Fruit fly (Drosophila melanogaster) whole organism, embryonic: Measurements from ENCODE around the gene CG10324.

ENCODE experiments used
- Ada2b ChIP-seq: fragments of 200-800 bp; sonication (Bioruptor generic); IDR thresholded peaks from 2 replicates; pipeline ENCODE4 v1.3.6; 2022; ENCODE audit warnings: missing biosample characterization, missing genetic modification characterization
- Adf1 ChIP-seq: fragments of 200-800 bp; sonication (Bioruptor generic); IDR thresholded peaks from 2 replicates; pipeline ENCODE4 v1.3.6; 2022; ENCODE audit warnings: missing biosample characterization, missing genetic modification characterization
- BtbVII ChIP-seq: fragments of 200-800 bp; sonication (Bioruptor generic); optimal IDR thresholded peaks from 3 replicates; lab custom pipeline; 2017; ENCODE audit warnings: missing biosample characterization, mild to moderate bottlenecking, missing genetic modification characterization
- CG11456 ChIP-seq: fragments of 200-800 bp; sonication (Bioruptor generic); IDR thresholded peaks from 3 replicates; pipeline ENCODE4 v1.3.6; 2022; ENCODE audit warnings: missing biosample characterization, missing genetic modification characterization
- CG13775 ChIP-seq: fragments of 200-800 bp; sonication (Bioruptor generic); optimal IDR thresholded peaks from 3 replicates; lab custom pipeline; 2017; ENCODE audit warnings: missing biosample characterization, mild to moderate bottlenecking, missing genetic modification characterization
- CG14710 ChIP-seq: fragments of 200-800 bp; sonication (Bioruptor generic); optimal IDR thresholded peaks from 3 replicates; lab custom pipeline; 2019; ENCODE audit warnings: missing biosample characterization, mild to moderate bottlenecking, missing genetic modification characterization, moderate library complexity
- CG15514 ChIP-seq: fragments of 200-800 bp; sonication (Bioruptor generic); optimal IDR thresholded peaks from 3 replicates; lab custom pipeline; 2017; ENCODE audit warnings: missing biosample characterization, missing genetic modification characterization, mild to moderate bottlenecking, moderate library complexity, missing genetic modification reagents
- CG1647 ChIP-seq: fragments of 200-800 bp; sonication (Bioruptor generic); optimal IDR thresholded peaks from 3 replicates; lab custom pipeline; 2016; ENCODE audit warnings: missing biosample characterization, missing genetic modification characterization
- CG16863 ChIP-seq: fragments of 200-800 bp; sonication (Bioruptor generic); optimal IDR thresholded peaks from 3 replicates; lab custom pipeline; 2016; ENCODE audit warnings: missing biosample characterization, missing genetic modification characterization
- CG17359 ChIP-seq: fragments of 200-800 bp; sonication (Bioruptor generic); optimal IDR thresholded peaks from 3 replicates; lab custom pipeline; 2018; ENCODE audit warnings: missing biosample characterization, mild to moderate bottlenecking, missing genetic modification characterization, moderate library complexity
- CG1792 ChIP-seq: fragments of 200-800 bp; sonication (Bioruptor generic); optimal IDR thresholded peaks from 2 replicates; lab custom pipeline; 2016; ENCODE audit warnings: missing biosample characterization, missing genetic modification characterization
- CG18476 ChIP-seq: fragments of 200-800 bp; sonication (Bioruptor generic); optimal IDR thresholded peaks from 2 replicates; lab custom pipeline; 2016; ENCODE audit warnings: missing biosample characterization, mild to moderate bottlenecking, missing genetic modification characterization
- CG2120 ChIP-seq: fragments of 200-800 bp; sonication (Bioruptor generic); optimal IDR thresholded peaks from 3 replicates; lab custom pipeline; 2016; ENCODE audit warnings: missing biosample characterization, missing genetic modification characterization
- CG30403 ChIP-seq: fragments of 200-800 bp; sonication (Bioruptor generic); optimal IDR thresholded peaks from 3 replicates; lab custom pipeline; 2016; ENCODE audit warnings: missing biosample characterization, missing genetic modification characterization
- CG3065 ChIP-seq: fragments of 200-800 bp; sonication (Bioruptor generic); optimal IDR thresholded peaks from 2 replicates; lab custom pipeline; 2016; ENCODE audit warnings: missing biosample characterization, missing genetic modification characterization
- CG31224 ChIP-seq: fragments of 200-800 bp; sonication (Bioruptor generic); IDR thresholded peaks from 2 replicates; pipeline ENCODE4 v1.3.6; 2022; ENCODE audit warnings: missing biosample characterization, missing genetic modification characterization
- CG34224 ChIP-seq: fragments of 200-800 bp; sonication (Bioruptor generic); IDR thresholded peaks from 3 replicates; pipeline ENCODE4 v1.3.6; 2022; ENCODE audit warnings: missing biosample characterization, missing genetic modification characterization; ENCODE audit not compliant: partially characterized antibody
- CG34422 ChIP-seq: fragments of 200-800 bp; sonication (Bioruptor generic); IDR thresholded peaks from 3 replicates; pipeline ENCODE4 v1.3.6; 2022; ENCODE audit warnings: missing biosample characterization, missing genetic modification characterization
- CG3847 ChIP-seq: fragments of 200-800 bp; sonication (Bioruptor generic); IDR thresholded peaks from 2 replicates; pipeline ENCODE4 v1.3.6; 2022; ENCODE audit warnings: missing biosample characterization, missing genetic modification characterization
- CG4730 ChIP-seq: fragments of 200-800 bp; sonication (Bioruptor generic); IDR thresholded peaks from 2 replicates; pipeline ENCODE4 v1.3.6; 2022; ENCODE audit warnings: missing biosample characterization, missing genetic modification characterization
- CG6254 ChIP-seq: fragments of 200-800 bp; sonication (Bioruptor generic); optimal IDR thresholded peaks from 3 replicates; lab custom pipeline; 2017; ENCODE audit warnings: mild to moderate bottlenecking, missing biosample characterization, missing genetic modification reagents, missing genetic modification characterization
- CG7556 ChIP-seq: fragments of 200-800 bp; sonication (Bioruptor generic); optimal IDR thresholded peaks from 2 replicates; lab custom pipeline; 2017; ENCODE audit warnings: missing biosample characterization, mild to moderate bottlenecking, missing genetic modification characterization
- CG8924 ChIP-seq: fragments of 200-800 bp; optimal IDR thresholded peaks from 3 replicates; lab custom pipeline; 2019; ENCODE audit warnings: missing biosample characterization, mild to moderate bottlenecking, missing genetic modification characterization, moderate library complexity
- CG9817 ChIP-seq: fragments of 200-800 bp; sonication (Bioruptor generic); optimal IDR thresholded peaks from 2 replicates; lab custom pipeline; 2018; ENCODE audit warnings: missing biosample characterization, mild to moderate bottlenecking, missing genetic modification characterization, moderate library complexity
- D ChIP-seq, 2 experiments: fragments of 200-800 bp in 1 of 2; fragments of >200 bp in 1 of 2; sonication (Bioruptor generic) in 1 of 2; optimal IDR thresholded peaks; 2 replicates in 1 of 2; 3 replicates in 1 of 2; lab custom pipeline; 2017; ENCODE audit warnings: mild to moderate bottlenecking in 1 of 2, missing biosample characterization in 1 of 2, missing genetic modification characterization in 1 of 2, missing genetic modification reagents in 1 of 2
- Dbx ChIP-seq: fragments of 200-800 bp; sonication (Bioruptor generic); IDR thresholded peaks from 3 replicates; pipeline ENCODE4 v1.3.6; 2022; ENCODE audit warnings: missing biosample characterization, missing genetic modification characterization
- GATAe ChIP-seq: fragments of 200-800 bp; sonication (Bioruptor generic); conservative IDR thresholded peaks from 2 replicates; pipeline ENCODE4 v1.3.6; 2022; ENCODE audit warnings: missing biosample characterization, missing genetic modification characterization
- H2.0 ChIP-seq: fragments of 200-800 bp; sonication (Bioruptor generic); IDR thresholded peaks from 2 replicates; pipeline ENCODE4 v1.3.6; 2022; ENCODE audit warnings: missing biosample characterization, missing genetic modification characterization
- Hr78 ChIP-seq, 2 experiments: fragments of 200-800 bp in 1 of 2; fragments of >200 bp in 1 of 2; sonication (Bioruptor generic) in 1 of 2; optimal IDR thresholded peaks; 2 replicates each; lab custom pipeline; 2017 to 2019; ENCODE audit warnings: missing biosample characterization in 2 of 2, missing genetic modification characterization in 2 of 2, mild to moderate bottlenecking in 1 of 2, moderate library complexity in 1 of 2
- MTF-1 ChIP-seq: fragments of 200-800 bp; sonication (Bioruptor generic); optimal IDR thresholded peaks from 2 replicates; lab custom pipeline; 2018; ENCODE audit warnings: missing biosample characterization, mild to moderate bottlenecking, missing genetic modification characterization, borderline replicate concordance
- Neu2 ChIP-seq: fragments of 200-800 bp; sonication (Bioruptor generic); optimal IDR thresholded peaks from 3 replicates; lab custom pipeline; 2016; ENCODE audit warnings: missing biosample characterization, missing genetic modification characterization, borderline replicate concordance
- Sry-δ ChIP-seq: fragments of 200-800 bp; sonication (Bioruptor generic); optimal IDR thresholded peaks from 2 replicates; lab custom pipeline; 2016; ENCODE audit warnings: missing biosample characterization, missing genetic modification characterization
- Xrp1 ChIP-seq: fragments of 200-800 bp; sonication (Bioruptor generic); IDR thresholded peaks from 2 replicates; pipeline ENCODE4 v1.3.6; 2022; ENCODE audit warnings: missing biosample characterization, missing genetic modification characterization
- ab ChIP-seq: fragments of 200-800 bp; sonication (Bioruptor generic); optimal IDR thresholded peaks from 2 replicates; lab custom pipeline; 2016; ENCODE audit warnings: missing biosample characterization, missing genetic modification characterization
- cato ChIP-seq: fragments of 200-800 bp; sonication (Bioruptor generic); optimal IDR thresholded peaks from 2 replicates; lab custom pipeline; 2016; ENCODE audit warnings: missing biosample characterization, missing genetic modification characterization, borderline replicate concordance
- chif ChIP-seq, 2 experiments: fragments of 200-800 bp; sonication (Bioruptor generic); optimal IDR thresholded peaks; 3 replicates each; lab custom pipeline; 2016; ENCODE audit warnings: missing biosample characterization in 2 of 2, missing genetic modification characterization in 2 of 2
- dan ChIP-seq: fragments of 200-800 bp; sonication (Bioruptor generic); IDR thresholded peaks from 2 replicates; pipeline ENCODE4 v1.3.6; 2022; ENCODE audit warnings: missing biosample characterization, missing genetic modification characterization
- hb ChIP-seq: fragments of 200-800 bp; sonication (Bioruptor generic); IDR thresholded peaks from 3 replicates; pipeline ENCODE4 v1.3.6; 2022; ENCODE audit warnings: missing biosample characterization, missing genetic modification characterization; ENCODE audit not compliant: partially characterized antibody
- her ChIP-seq: fragments of 200-800 bp; sonication (Bioruptor generic); optimal IDR thresholded peaks from 2 replicates; lab custom pipeline; 2016; ENCODE audit warnings: missing biosample characterization, missing genetic modification characterization
- lab ChIP-seq: fragments of 200-800 bp; sonication (Bioruptor generic); optimal IDR thresholded peaks from 3 replicates; lab custom pipeline; 2017; ENCODE audit warnings: missing biosample characterization, missing genetic modification characterization, mild to moderate bottlenecking, moderate library complexity, missing genetic modification reagents
- nau ChIP-seq: fragments of 200-800 bp; sonication (Bioruptor generic); optimal IDR thresholded peaks from 3 replicates; lab custom pipeline; 2017; ENCODE audit warnings: missing biosample characterization, mild to moderate bottlenecking, missing genetic modification characterization, missing genetic modification reagents
- pho ChIP-seq: fragments of 200-800 bp; sonication (Bioruptor generic); optimal IDR thresholded peaks from 2 replicates; lab custom pipeline; 2016; ENCODE audit warnings: missing biosample characterization, missing genetic modification characterization
- sim ChIP-seq: fragments of 200-800 bp; sonication (Bioruptor generic); IDR thresholded peaks from 2 replicates; pipeline ENCODE4 v1.3.6; 2022; ENCODE audit warnings: missing biosample characterization, missing genetic modification characterization
- sr ChIP-seq: fragments of 200-800 bp; sonication (Bioruptor generic); IDR thresholded peaks from 3 replicates; pipeline ENCODE4 v1.3.6; 2022; ENCODE audit warnings: missing biosample characterization, missing genetic modification characterization
- trh ChIP-seq: fragments of 200-800 bp; sonication (Bioruptor generic); optimal IDR thresholded peaks from 2 replicates; lab custom pipeline; 2016; ENCODE audit warnings: missing biosample characterization, missing genetic modification characterization
- unc-4 ChIP-seq: fragments of 200-800 bp; sonication (Bioruptor generic); IDR thresholded peaks from 2 replicates; pipeline ENCODE4 v1.3.6; 2022; ENCODE audit warnings: missing biosample characterization, missing genetic modification characterization; ENCODE audit not compliant: partially characterized antibody
- zfh2 ChIP-seq: fragments of 200-800 bp; sonication (Bioruptor generic); optimal IDR thresholded peaks from 2 replicates; lab custom pipeline; 2016; ENCODE audit warnings: missing biosample characterization, missing genetic modification characterization

CG10324 gene

DNA sequence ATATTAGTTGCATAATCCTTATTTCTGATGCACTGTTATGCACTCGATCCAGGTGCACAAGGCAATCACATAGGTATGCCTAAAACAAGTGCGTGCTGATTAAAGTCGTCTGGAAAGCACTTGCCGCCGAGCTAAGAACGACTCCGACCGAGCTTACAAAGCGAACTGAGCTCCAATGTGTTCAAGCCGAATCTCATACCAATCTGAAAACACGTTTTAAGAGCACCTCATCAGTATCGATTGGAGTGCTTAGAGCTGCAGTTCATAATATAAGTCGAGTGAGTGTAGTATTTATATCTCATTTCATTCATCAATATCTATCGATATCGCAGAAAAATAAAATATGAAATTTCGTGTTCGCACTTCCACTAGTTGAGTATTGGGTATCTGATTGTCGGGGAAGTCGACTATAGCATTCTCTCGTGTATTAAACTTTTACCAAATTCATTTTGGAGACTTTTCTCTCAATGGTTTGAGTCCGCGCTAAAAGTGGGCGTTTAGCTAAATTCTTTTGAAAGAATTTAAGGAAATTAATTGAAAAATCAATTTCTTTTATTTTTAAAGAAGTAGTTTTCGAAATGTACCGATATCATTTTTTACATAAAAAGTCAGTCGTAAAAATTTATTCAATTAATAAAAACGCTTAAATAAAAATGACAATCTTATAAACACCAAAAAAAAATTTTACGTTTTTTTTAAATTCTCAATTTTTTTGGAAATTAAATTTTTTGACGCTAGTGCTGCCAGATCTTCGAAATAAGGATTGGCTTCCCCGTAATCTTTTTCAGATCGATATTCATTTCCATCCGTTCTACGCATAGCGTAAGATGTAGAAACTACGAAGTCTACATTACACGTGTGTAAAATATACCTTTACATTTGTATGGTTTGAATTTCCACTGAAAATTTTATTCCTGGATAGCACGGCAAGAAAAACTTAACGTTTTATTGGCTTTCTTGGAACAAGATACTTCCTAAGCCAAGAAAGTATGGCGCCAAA, 9.0 kb upstream of the CG10324 start, which contains the start of gene modSP (continued):
- TF ChIP-seq CG7556: peak; percentile 19
- peak; percentile 72 for TF ChIP-seq CG2120 (GFP tag; lab: Kevin White, UChicago)
- no peak for TF ChIP-seq cato (GFP tag; lab: Kevin White, UChicago)
- TF ChIP-seq ab (GFP tag; lab: Kevin White, UChicago): no peak
- no peak for TF ChIP-seq CG4730
- no peak for TF ChIP-seq H2.0 (GFP tag; lab: Robert Waterston, UW)
- no peak; the same call in 1 of the 2 replicates for TF ChIP-seq CG31224 (GFP tag; lab: Robert Waterston, UW)
- TF ChIP-seq CG11456: peak; percentile 69; the same call in 2 of the 3 replicates
- TF ChIP-seq sr (GFP tag; lab: Robert Waterston, UW): no peak; the same call in 2 of the 3 replicates
- no peak for TF ChIP-seq Xrp1 (GFP tag; lab: Robert Waterston, UW)
- TF ChIP-seq her (GFP tag; lab: Kevin White, UChicago): peak; percentile 47
- no peak for TF ChIP-seq trh (GFP tag; lab: Kevin White, UChicago)
- TF ChIP-seq unc-4: peak; percentile 60; the same call in 1 of the 2 replicates
- no peak for TF ChIP-seq D (optimal IDR thresholded peaks at IDR 0.05; lab: Kevin White, UChicago)
- no peak for TF ChIP-seq D (GFP tag; optimal IDR thresholded peaks at IDR 0.05; lab: Kevin White, UChicago)
- TF ChIP-seq pho (GFP tag; lab: Kevin White, UChicago): no peak
- TF ChIP-seq nau (GFP tag; lab: Kevin White, UChicago): no peak
- no peak for TF ChIP-seq Neu2 (GFP tag; lab: Kevin White, UChicago)
- TF ChIP-seq CG3847 (GFP tag; lab: Robert Waterston, UW): peak; percentile 22; the same call in 1 of the 2 replicates
- peak; percentile 67 for TF ChIP-seq CG3065
- TF ChIP-seq CG8924 (tag; lab: Kevin White, UChicago): peak; percentile 35
- TF ChIP-seq Hr78 (GFP tag; optimal IDR thresholded peaks at IDR 0.05; lab: Kevin White, UChicago): no peak
- TF ChIP-seq CG18476: peak; percentile 28
- no peak for TF ChIP-seq GATAe (GFP tag; lab: Robert Waterston, UW)
- peak; percentile 56 for TF ChIP-seq lab (GFP tag; lab: Kevin White, UChicago)
- TF ChIP-seq CG17359: no peak
- peak; percentile 34; the same call in 1 of the 3 replicates for TF ChIP-seq CG34422
- TF ChIP-seq CG6254 (GFP tag; lab: Kevin White, UChicago): no peak
- TF ChIP-seq sim (GFP tag; lab: Robert Waterston, UW): no peak
- peak; percentile 7 for TF ChIP-seq CG9817 (tag; lab: Kevin White, UChicago)
- peak; percentile 50 for TF ChIP-seq CG15514 (GFP tag; lab: Kevin White, UChicago)
- peak; percentile 46 for TF ChIP-seq CG14710
- TF ChIP-seq Sry-δ (GFP tag; lab: Kevin White, UChicago): peak; percentile 49
- no peak for TF ChIP-seq BtbVII (GFP tag; lab: Kevin White, UChicago)
- TF ChIP-seq zfh2 (GFP tag; lab: Kevin White, UChicago): peak; percentile 25
- TF ChIP-seq Dbx (GFP tag; lab: Robert Waterston, UW): 0 out of 3 replicates have a peak, but pooled peaks have one; percentile 31
- no peak for TF ChIP-seq MTF-1 (GFP tag; lab: Kevin White, UChicago)
- TF ChIP-seq chif (GFP tag; optimal IDR thresholded peaks at IDR 0.05; lab: Kevin White, UChicago): peak in 1 of 2 experiments; percentile 33
- TF ChIP-seq CG1792 (GFP tag; lab: Kevin White, UChicago): no peak
- TF ChIP-seq CG30403 (GFP tag; lab: Kevin White, UChicago): peak; percentile 43
- no peak for TF ChIP-seq CG1647
- peak; percentile 69 for TF ChIP-seq hb (GFP tag; lab: Robert Waterston, UW)
- no peak for TF ChIP-seq Adf1 (GFP tag; lab: Robert Waterston, UW)
- TF ChIP-seq CG13775 (GFP tag; lab: Kevin White, UChicago): no peak
- TF ChIP-seq CG16863 (GFP tag; lab: Kevin White, UChicago): peak; percentile 10
- TF ChIP-seq dan: no peak
- peak; percentile 44; the same call in 2 of the 3 replicates for TF ChIP-seq CG34224 (GFP tag; lab: Robert Waterston, UW)
- no peak for TF ChIP-seq Ada2b (GFP tag; lab: Robert Waterston, UW)
